Fruit fly (Drosophila melanogaster) whole organism, adult: Measurements from ENCODE around the gene CG32106.
A peak's percentile ranks its signal among the peaks of the same experiment; 100 is the strongest.

ENCODE experiments used
- CG11617 ChIP-seq: fragments of 200-800 bp; sonication (Bioruptor generic); optimal IDR thresholded peaks from 2 replicates; lab custom pipeline; 2017; ENCODE audit warnings: mild to moderate bottlenecking, missing biosample characterization, missing genetic modification reagents, missing genetic modification characterization
- CG12768 ChIP-seq: fragments of 200-800 bp; sonication (Bioruptor generic); optimal IDR thresholded peaks from 2 replicates; lab custom pipeline; 2017; ENCODE audit warnings: missing biosample characterization, missing genetic modification characterization, mild to moderate bottlenecking, moderate library complexity, missing genetic modification reagents
- CG14711 ChIP-seq: fragments of 200-800 bp; sonication (Bioruptor generic); optimal IDR thresholded peaks from 2 replicates; lab custom pipeline; 2018; ENCODE audit warnings: missing biosample characterization, mild to moderate bottlenecking, missing genetic modification characterization, moderate library complexity
- CG1620 ChIP-seq: fragments of 200-800 bp; sonication (Bioruptor generic); optimal IDR thresholded peaks from 2 replicates; lab custom pipeline; 2016; ENCODE audit warnings: missing biosample characterization, missing genetic modification characterization
- CG33017 ChIP-seq: fragments of 200-800 bp; sonication (Bioruptor generic); optimal IDR thresholded peaks from 2 replicates; lab custom pipeline; 2018; ENCODE audit warnings: missing biosample characterization, mild to moderate bottlenecking, missing genetic modification characterization, moderate library complexity
- CG5204 ChIP-seq: fragments of 200-800 bp; sonication (Bioruptor generic); optimal IDR thresholded peaks from 2 replicates; lab custom pipeline; 2016; ENCODE audit warnings: missing biosample characterization, missing genetic modification characterization
- CG7045 ChIP-seq: fragments of 200-800 bp; sonication (Bioruptor generic); optimal IDR thresholded peaks from 2 replicates; lab custom pipeline; 2017; ENCODE audit warnings: missing biosample characterization, mild to moderate bottlenecking, missing genetic modification characterization
- CG7101 ChIP-seq: fragments of 200-800 bp; sonication (Bioruptor generic); optimal IDR thresholded peaks from 2 replicates; lab custom pipeline; 2018; ENCODE audit warnings: missing biosample characterization, mild to moderate bottlenecking, missing genetic modification characterization, moderate library complexity
- Clk ChIP-seq: fragments of 200-800 bp; sonication (Bioruptor generic); optimal IDR thresholded peaks from 2 replicates; lab custom pipeline; 2017; ENCODE audit warnings: missing biosample characterization, missing genetic modification characterization
- Crg-1 ChIP-seq: fragments of 200-800 bp; sonication (Bioruptor generic); optimal IDR thresholded peaks from 2 replicates; lab custom pipeline; 2016; ENCODE audit warnings: missing biosample characterization, missing genetic modification characterization
- Hr96 ChIP-seq: fragments of 200-800 bp; sonication (Bioruptor generic); optimal IDR thresholded peaks from 2 replicates; lab custom pipeline; 2016; ENCODE audit warnings: missing biosample characterization, missing genetic modification characterization
- Mnt ChIP-seq: fragments of 200-800 bp; sonication (Bioruptor generic); optimal IDR thresholded peaks from 2 replicates; lab custom pipeline; 2016; ENCODE audit warnings: missing biosample characterization, mild to moderate bottlenecking, missing genetic modification characterization
- bab1 ChIP-seq: fragments of 200-800 bp; sonication (Bioruptor generic); optimal IDR thresholded peaks from 3 replicates; lab custom pipeline; 2019; ENCODE audit warnings: missing biosample characterization, mild to moderate bottlenecking, missing genetic modification characterization, moderate library complexity
- cic ChIP-seq: fragments of 200-800 bp; sonication (Bioruptor generic); optimal IDR thresholded peaks from 2 replicates; lab custom pipeline; 2017; ENCODE audit warnings: missing biosample characterization, mild to moderate bottlenecking, missing genetic modification characterization, moderate library complexity
- cnc ChIP-seq, 2 experiments: fragments of >200 bp; optimal IDR thresholded peaks; 2 replicates each; lab custom pipeline; 2017
- kay ChIP-seq: fragments of 200-800 bp; sonication (Bioruptor generic); peaks from one replicate; lab custom pipeline; 2016; ENCODE audit warnings: missing biosample characterization, missing genetic modification characterization, borderline replicate concordance
- ovo ChIP-seq: fragments of 200-800 bp; sonication (Bioruptor generic); optimal IDR thresholded peaks from 2 replicates; lab custom pipeline; 2016; ENCODE audit warnings: missing biosample characterization, missing genetic modification characterization
- pad ChIP-seq: fragments of 200-800 bp; sonication (Bioruptor generic); optimal IDR thresholded peaks from 3 replicates; lab custom pipeline; 2017; ENCODE audit warnings: missing biosample characterization, missing genetic modification characterization, mild to moderate bottlenecking, moderate library complexity, missing genetic modification reagents
- tj ChIP-seq: fragments of 200-800 bp; sonication (Bioruptor generic); optimal IDR thresholded peaks from 3 replicates; lab custom pipeline; 2017; ENCODE audit warnings: missing biosample characterization, mild to moderate bottlenecking, missing genetic modification characterization, moderate library complexity
- toe ChIP-seq: fragments of 200-800 bp; sonication (Bioruptor generic); optimal IDR thresholded peaks from 2 replicates; lab custom pipeline; 2016; ENCODE audit warnings: missing biosample characterization, missing genetic modification characterization

The CG32106 gene

DNA sequence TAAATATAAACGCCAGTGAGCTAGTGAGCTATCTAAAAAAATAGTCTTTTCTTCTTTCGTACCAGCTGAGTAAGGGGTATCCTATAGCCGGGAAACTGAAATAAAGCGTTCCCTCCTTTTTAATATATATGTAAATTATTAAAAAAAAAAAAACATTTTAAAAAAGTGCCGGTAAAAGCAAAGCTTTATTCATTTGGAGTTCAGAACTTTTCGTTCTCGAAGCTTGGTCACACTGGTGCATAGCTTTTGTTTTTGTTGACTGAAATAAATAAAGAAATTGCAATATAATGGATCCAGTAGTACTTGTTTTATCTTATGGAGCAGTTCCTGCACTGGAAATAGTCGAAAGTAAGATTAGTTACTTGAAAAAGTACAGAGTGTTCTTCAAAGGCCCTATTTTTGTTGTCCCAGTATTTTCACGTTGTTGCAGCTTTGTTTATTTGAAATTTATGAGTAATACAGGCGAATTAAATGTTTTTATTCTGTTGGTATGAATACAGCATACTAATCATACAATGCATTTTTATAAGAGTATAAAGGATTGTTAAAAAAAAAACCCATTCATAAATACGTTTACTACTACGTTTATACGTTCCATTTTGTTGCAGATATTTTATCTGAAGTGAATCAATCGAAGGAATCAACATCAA, 33.3 kb downstream of the CG32106 start, which contains the start of gene CG32109:
CG32109 (plus strand) TSS at position 224 of the 650 bp plus-strand sequence.
- TF ChIP-seq cic (GFP tag; lab: Kevin White, UChicago): peak; percentile 18
- TF ChIP-seq CG12768 (GFP tag; lab: Kevin White, UChicago): no peak
- peak; percentile 36 for TF ChIP-seq bab1 (GFP tag; lab: Kevin White, UChicago)
- TF ChIP-seq CG1620 (GFP tag; lab: Kevin White, UChicago): no peak
- TF ChIP-seq CG7101: no peak
- no peak for TF ChIP-seq tj (GFP tag; lab: Kevin White, UChicago)
- TF ChIP-seq CG5204 (GFP tag; lab: Kevin White, UChicago): no peak
- no peak for TF ChIP-seq ovo (GFP tag; lab: Kevin White, UChicago)
- peak; percentile 93 for TF ChIP-seq kay (GFP tag; lab: Kevin White, UChicago)

DNA sequence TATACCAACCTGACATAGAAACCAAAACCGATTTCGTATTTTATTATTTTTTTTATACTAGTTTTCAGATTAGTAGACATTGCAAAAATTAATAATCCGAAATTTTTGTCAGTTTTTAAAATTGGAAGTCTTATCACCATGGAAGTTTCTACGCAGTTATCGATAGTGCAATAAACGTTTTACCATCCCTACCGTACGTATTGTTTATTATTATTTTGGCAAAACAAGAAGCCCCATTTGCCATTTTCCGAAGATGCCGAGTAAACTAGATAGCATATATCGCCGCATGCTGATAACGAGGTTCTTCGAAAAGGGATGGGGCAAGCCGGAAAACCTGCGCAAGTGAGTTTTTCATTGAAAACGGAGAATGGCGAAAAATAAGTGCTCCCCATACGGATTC, 36.9 kb downstream of the CG32106 start, which contains the start of gene CG32112:
CG32112 (plus strand) TSS at position 111 of the 400 bp plus-strand sequence.
- TF ChIP-seq CG12768 (GFP tag; lab: Kevin White, UChicago) (no peak), CG11617 (GFP tag; lab: Kevin White, UChicago) (peak; percentile 34), Hr96 (no peak), CG1620 (GFP tag; lab: Kevin White, UChicago) (no peak), CG7101 (no peak), bab1 (GFP tag; lab: Kevin White, UChicago) (no peak), toe (GFP tag; lab: Kevin White, UChicago) (no peak), CG7045 (GFP tag; lab: Kevin White, UChicago) (no peak), Crg-1 (GFP tag; lab: Kevin White, UChicago) (no peak), cic (GFP tag; lab: Kevin White, UChicago) (no peak), tj (GFP tag; lab: Kevin White, UChicago) (no peak), Clk (GFP tag; lab: Kevin White, UChicago) (no peak), kay (GFP tag; lab: Kevin White, UChicago) (peak; percentile 78), pad (GFP tag; lab: Kevin White, UChicago) (no peak), CG5204 (GFP tag; lab: Kevin White, UChicago) (no peak), ovo (GFP tag; lab: Kevin White, UChicago) (no peak), CG14711 (tag; lab: Kevin White, UChicago) (peak; percentile 34), CG33017 (no peak), cnc (optimal IDR thresholded peaks at IDR 0.05; lab: Kevin White, UChicago) (no peak), Mnt (GFP tag; lab: Kevin White, UChicago) (peak; percentile 14)

DNA sequence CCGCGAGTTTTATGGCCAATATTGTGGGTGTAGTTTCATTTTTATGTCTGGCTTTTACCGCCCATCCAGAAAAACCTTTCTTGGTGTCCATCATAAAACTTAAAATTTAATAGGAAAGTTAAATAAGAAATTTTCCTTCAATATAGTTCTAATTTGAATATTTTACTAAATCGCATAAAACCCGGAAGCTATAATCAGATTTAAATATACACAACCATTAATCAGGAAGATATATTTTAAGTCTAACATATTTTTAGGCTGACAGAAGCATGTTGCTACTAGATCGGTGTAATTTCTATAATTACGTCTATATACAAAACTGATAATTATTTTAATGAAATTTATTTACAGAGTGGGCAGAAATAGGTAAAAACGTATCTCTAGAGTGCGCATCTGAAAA, 42.8 kb downstream of the CG32106 start:
- TF ChIP-seq CG7101 (no peak), CG14711 (tag; lab: Kevin White, UChicago) (no peak), CG1620 (GFP tag; lab: Kevin White, UChicago) (no peak)

DNA sequence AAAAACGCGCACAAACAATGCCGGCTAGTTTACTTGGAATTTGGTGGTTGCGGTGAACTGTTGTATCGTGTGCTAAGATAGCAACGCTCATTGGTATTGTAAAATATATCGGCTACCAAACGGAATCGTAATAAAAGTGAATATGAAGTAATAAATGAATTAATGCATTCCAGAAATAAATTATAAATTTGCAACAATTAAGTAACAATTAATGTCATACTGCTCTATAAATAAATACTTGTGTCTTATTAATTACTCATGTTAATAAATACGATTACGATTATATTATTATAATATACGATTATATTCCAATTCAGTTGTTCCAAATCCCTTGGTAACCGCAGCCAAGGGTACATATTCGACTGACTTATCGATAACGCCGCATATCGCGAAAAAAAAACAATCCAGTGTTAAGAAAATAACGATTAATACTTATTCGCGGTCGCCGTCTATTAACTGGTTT, 43.9 kb downstream of the CG32106 start, which contains the start of the genes SmD1 and Ptp69D:
SmD1 (minus strand) TSS at position 62 of the 463 bp plus-strand sequence.
Ptp69D (plus strand) TSS at position 396 of the 463 bp plus-strand sequence.
- TF ChIP-seq CG7045 (GFP tag; lab: Kevin White, UChicago) (no peak), ovo (GFP tag; lab: Kevin White, UChicago) (no peak), CG12768 (GFP tag; lab: Kevin White, UChicago) (peak; percentile 22), CG1620 (GFP tag; lab: Kevin White, UChicago) (no peak), CG11617 (GFP tag; lab: Kevin White, UChicago) (peak; percentile 32), bab1 (GFP tag; lab: Kevin White, UChicago) (no peak), cnc (optimal IDR thresholded peaks at IDR 0.05; lab: Kevin White, UChicago) (no peak), Clk (GFP tag; lab: Kevin White, UChicago) (no peak), CG14711 (tag; lab: Kevin White, UChicago) (peak; percentile 20), pad (GFP tag; lab: Kevin White, UChicago) (peak; percentile 9), Crg-1 (GFP tag; lab: Kevin White, UChicago) (no peak), Mnt (GFP tag; lab: Kevin White, UChicago) (peak; percentile 35), CG33017 (no peak), kay (GFP tag; lab: Kevin White, UChicago) (no peak), Hr96 (no peak), tj (GFP tag; lab: Kevin White, UChicago) (no peak), CG5204 (GFP tag; lab: Kevin White, UChicago) (no peak), toe (GFP tag; lab: Kevin White, UChicago) (no peak), CG7101 (no peak), cic (GFP tag; lab: Kevin White, UChicago) (no peak)

DNA sequence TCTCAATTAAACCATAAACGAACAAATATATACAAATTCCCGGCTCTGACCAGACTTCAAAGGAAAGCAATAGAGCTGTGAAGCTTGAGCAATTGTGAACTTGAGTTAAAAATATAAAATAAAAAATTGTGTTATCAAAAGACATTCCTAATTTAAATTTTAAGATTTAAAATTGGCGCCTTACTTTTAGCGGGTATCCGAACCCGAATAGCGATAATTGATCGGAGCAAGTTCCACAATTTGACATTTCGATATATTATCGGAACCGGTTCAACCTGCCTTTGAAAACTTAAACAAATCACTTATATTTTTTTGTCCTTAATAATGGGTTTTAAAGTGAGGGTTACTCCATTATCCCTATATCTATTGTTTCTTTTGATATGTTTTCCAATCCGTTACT, 45.8 kb downstream of the CG32106 start:
- TF ChIP-seq cnc (optimal IDR thresholded peaks at IDR 0.05; lab: Kevin White, UChicago) (no peak), CG5204 (GFP tag; lab: Kevin White, UChicago) (no peak), Clk (GFP tag; lab: Kevin White, UChicago) (no peak), CG1620 (GFP tag; lab: Kevin White, UChicago) (no peak), kay (GFP tag; lab: Kevin White, UChicago) (no peak), cic (GFP tag; lab: Kevin White, UChicago) (no peak), bab1 (GFP tag; lab: Kevin White, UChicago) (no peak), CG7045 (GFP tag; lab: Kevin White, UChicago) (no peak), Mnt (GFP tag; lab: Kevin White, UChicago) (no peak)
